Worm (Caenorhabditis elegans) whole organism, midembryonic: Measurements from ENCODE around the gene nucl-1.

Experiments used
- T22C8.4 ChIP-seq: fragments of 200-800 bp; sonication (Bioruptor generic); IDR thresholded peaks from 2 replicates; pipeline ENCODE4 v1.3.6; 2022; ENCODE audit warnings: missing genetic modification characterization, missing compliant biosample characterization
- cog-1 ChIP-seq: sonication (generic microtip); optimal IDR thresholded peaks from 2 replicates; lab custom pipeline; 2016; ENCODE audit warnings: missing genetic modification characterization, missing compliant biosample characterization
- flt-1 ChIP-seq: fragments of 200-800 bp; sonication (Bioruptor generic); IDR thresholded peaks from 2 replicates; pipeline ENCODE4 v1.3.6; 2022; ENCODE audit warnings: missing genetic modification characterization, missing compliant biosample characterization
- klf-2 ChIP-seq: fragments of 200-800 bp; sonication (Bioruptor generic); conservative IDR thresholded peaks from 2 replicates; pipeline ENCODE4 v1.3.6; 2022; ENCODE audit warnings: missing genetic modification reagents, missing genetic modification characterization, missing compliant biosample characterization
- med-1 ChIP-seq: sonication (generic microtip); optimal IDR thresholded peaks from 2 replicates; lab custom pipeline; 2017; ENCODE audit warnings: missing genetic modification characterization, mild to moderate bottlenecking, missing compliant biosample characterization, antibody characterized with exemption, missing genetic modification reagents; ENCODE audit not compliant: insufficient read depth
- ref-1 ChIP-seq: fragments of 200-800 bp; sonication (Bioruptor generic); conservative IDR thresholded peaks from 2 replicates; pipeline ENCODE4 v1.3.6; 2022; ENCODE audit warnings: missing genetic modification reagents, missing genetic modification characterization, missing compliant biosample characterization
- tab-1 ChIP-seq: fragments of 200-800 bp; sonication (Bioruptor generic); IDR thresholded peaks from 2 replicates; pipeline ENCODE4 v1.3.6; 2022; ENCODE audit warnings: missing genetic modification characterization, missing compliant biosample characterization
- ztf-23 ChIP-seq: fragments of 200-800 bp; sonication (Bioruptor generic); IDR thresholded peaks from 2 replicates; pipeline ENCODE4 v1.3.6; 2022; ENCODE audit warnings: missing genetic modification reagents, missing genetic modification characterization, missing compliant biosample characterization
- ztf-29 ChIP-seq: fragments of 200-800 bp; sonication (Bioruptor generic); IDR thresholded peaks from 2 replicates; pipeline ENCODE4 v1.3.6; 2022; ENCODE audit warnings: missing genetic modification reagents, missing genetic modification characterization, missing compliant biosample characterization

Gene nucl-1

DNA sequence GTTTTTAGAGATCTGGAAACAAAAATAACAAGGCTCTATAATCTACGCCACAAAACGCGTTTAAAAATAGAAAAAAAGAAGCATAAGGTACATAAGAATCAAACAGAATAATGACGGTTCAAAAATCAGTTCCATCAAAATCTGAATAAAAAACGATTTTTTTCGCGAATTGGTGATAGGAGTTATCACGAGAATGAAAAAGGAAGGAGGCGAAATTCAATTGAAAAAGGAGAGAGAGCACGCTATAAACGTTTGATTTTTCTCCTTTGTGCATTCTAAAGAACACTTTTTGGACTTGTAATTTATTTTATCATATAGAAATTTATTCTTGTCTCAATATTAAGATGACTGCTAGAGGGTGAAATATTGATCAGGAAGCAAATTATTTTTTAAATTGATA is 38.0 kb downstream of the nucl-1 start:
- no peak for TF ChIP-seq ref-1
- TF ChIP-seq klf-2 (GFP tag; lab: Robert Waterston, UW), result no peak
- TF ChIP-seq tab-1 (GFP tag; lab: Robert Waterston, UW), result no peak
- no peak for TF ChIP-seq T22C8.4
- TF ChIP-seq flt-1 (GFP tag; lab: Robert Waterston, UW), result no peak
- TF ChIP-seq ztf-23 (GFP tag; lab: Robert Waterston, UW), result no peak
- TF ChIP-seq med-1 (GFP tag; lab: Kevin White, UChicago), result no peak
- TF ChIP-seq cog-1 (tag; lab: Kevin White, UChicago), result no peak
- no peak for TF ChIP-seq ztf-29 (GFP tag; lab: Robert Waterston, UW)

- no peak for TF ChIP-seq klf-2 (GFP tag; lab: Robert Waterston, UW)
- no peak for TF ChIP-seq T22C8.4
- TF ChIP-seq ref-1, result no peak
These were observed 42.0 kb downstream of the nucl-1 start for ce11 chrIV:8247341-8247740.

ce11 chrIV:8244112-8244511 is 45.2 kb downstream of the nucl-1 start, which contains the start of gene T09A12.1:
TSS of gene T09A12.1 (plus strand) at chrIV:8244412.
- no peak for TF ChIP-seq klf-2 (GFP tag; lab: Robert Waterston, UW)
- no peak for TF ChIP-seq med-1 (GFP tag; lab: Kevin White, UChicago)
- no peak for TF ChIP-seq flt-1 (GFP tag; lab: Robert Waterston, UW)
- TF ChIP-seq cog-1 (tag; lab: Kevin White, UChicago), result no peak
- no peak for TF ChIP-seq ref-1
- no peak for TF ChIP-seq T22C8.4

ce11 chrIV:8243599-8243998 is 45.7 kb downstream of the nucl-1 start, which contains the start of gene T09A12.8:
TSS of gene T09A12.8 (minus strand) at chrIV:8243699.
- no peak for TF ChIP-seq med-1 (GFP tag; lab: Kevin White, UChicago)
- TF ChIP-seq ztf-23 (GFP tag; lab: Robert Waterston, UW), result no peak
- TF ChIP-seq ztf-29 (GFP tag; lab: Robert Waterston, UW), result no peak
- TF ChIP-seq klf-2 (GFP tag; lab: Robert Waterston, UW), result no peak
- no peak for TF ChIP-seq T22C8.4
- TF ChIP-seq tab-1 (GFP tag; lab: Robert Waterston, UW), result no peak
- no peak for TF ChIP-seq flt-1 (GFP tag; lab: Robert Waterston, UW)
- no peak for TF ChIP-seq ref-1
- TF ChIP-seq cog-1 (tag; lab: Kevin White, UChicago), result no peak

ce11 chrIV:8243170-8243569 is 46.2 kb downstream of the nucl-1 start:
- TF ChIP-seq med-1 (GFP tag; lab: Kevin White, UChicago) (no peak), ztf-29 (GFP tag; lab: Robert Waterston, UW) (no peak), cog-1 (tag; lab: Kevin White, UChicago) (no peak), klf-2 (GFP tag; lab: Robert Waterston, UW) (no peak), ztf-23 (GFP tag; lab: Robert Waterston, UW) (no peak), T22C8.4 (no peak), ref-1 (no peak)

DNA sequence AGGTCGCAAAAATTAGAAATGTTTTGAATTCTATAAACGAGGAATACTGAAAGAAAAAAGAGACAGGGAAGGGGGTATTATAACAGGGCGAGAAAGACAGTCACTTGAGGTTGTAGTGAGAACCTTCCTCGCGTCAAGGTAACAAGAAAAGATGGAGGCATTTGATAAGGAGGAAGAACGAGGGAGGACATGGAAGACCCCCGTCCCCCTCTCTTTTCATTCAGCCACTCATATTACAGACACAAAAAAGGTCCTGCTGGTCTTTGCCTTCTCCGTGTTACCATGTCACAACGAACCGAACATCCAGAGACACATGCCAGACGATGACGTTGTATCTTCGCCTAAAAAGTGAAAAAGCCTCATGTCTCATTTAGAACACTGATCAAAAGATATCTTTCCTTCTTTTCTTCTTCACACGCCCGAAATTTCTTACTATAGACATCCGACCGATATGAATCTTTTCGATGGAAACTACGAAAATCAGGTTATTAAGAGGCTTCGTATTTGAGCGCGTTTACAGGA is 48.0 kb downstream of the nucl-1 start:
- TF ChIP-seq cog-1 (tag; lab: Kevin White, UChicago), result no peak
- no peak for TF ChIP-seq ref-1
- TF ChIP-seq klf-2 (GFP tag; lab: Robert Waterston, UW), result no peak
- TF ChIP-seq T22C8.4, result no peak
- no peak for TF ChIP-seq med-1 (GFP tag; lab: Kevin White, UChicago)
- TF ChIP-seq ztf-23 (GFP tag; lab: Robert Waterston, UW), result no peak
- TF ChIP-seq ztf-29 (GFP tag; lab: Robert Waterston, UW), result no peak
- no peak for TF ChIP-seq tab-1 (GFP tag; lab: Robert Waterston, UW)
- no peak for TF ChIP-seq flt-1 (GFP tag; lab: Robert Waterston, UW)

- no peak for TF ChIP-seq flt-1 (GFP tag; lab: Robert Waterston, UW)
- TF ChIP-seq T22C8.4, result no peak
- TF ChIP-seq med-1 (GFP tag; lab: Kevin White, UChicago), result no peak
- no peak for TF ChIP-seq tab-1 (GFP tag; lab: Robert Waterston, UW)
- TF ChIP-seq ref-1, result no peak
- TF ChIP-seq ztf-23 (GFP tag; lab: Robert Waterston, UW), result no peak
- no peak for TF ChIP-seq ztf-29 (GFP tag; lab: Robert Waterston, UW)
- no peak for TF ChIP-seq cog-1 (tag; lab: Kevin White, UChicago)
- TF ChIP-seq klf-2 (GFP tag; lab: Robert Waterston, UW), result no peak
These were observed 49.7 kb downstream of the nucl-1 start for ce11 chrIV:8239584-8239983.
